Fruit fly (Drosophila melanogaster) whole organism, prepupa: ENCODE results near the gene Kdm5.

Experiments
- CG10631 ChIP-seq: fragments of 200-800 bp; sonication (Bioruptor generic); optimal IDR thresholded peaks from 2 replicates; lab custom pipeline; 2016; ENCODE audit warnings: missing biosample characterization, missing genetic modification characterization
- CG10669 ChIP-seq: fragments of 200-800 bp; sonication (Bioruptor generic); optimal IDR thresholded peaks from 3 replicates; lab custom pipeline; 2018; ENCODE audit warnings: missing biosample characterization, mild to moderate bottlenecking, missing genetic modification characterization, moderate library complexity
- CG11294 ChIP-seq: fragments of 200-800 bp; sonication (Bioruptor generic); IDR thresholded peaks from 2 replicates; pipeline ENCODE4 v1.3.6; 2022; ENCODE audit warnings: missing biosample characterization, missing genetic modification characterization
- CG11762 ChIP-seq: fragments of 200-800 bp; sonication (Bioruptor generic); optimal IDR thresholded peaks from 3 replicates; lab custom pipeline; 2016; ENCODE audit warnings: missing biosample characterization, missing genetic modification characterization; ENCODE audit not compliant: insufficient read depth
- CG11902 ChIP-seq: fragments of 200-800 bp; sonication (Bioruptor generic); optimal IDR thresholded peaks from 3 replicates; lab custom pipeline; 2016; ENCODE audit warnings: missing biosample characterization, missing genetic modification characterization
- CG15336 ChIP-seq: fragments of 200-800 bp; sonication (Bioruptor generic); IDR thresholded peaks from 2 replicates; pipeline ENCODE4 v1.3.6; 2022; ENCODE audit warnings: missing biosample characterization, missing genetic modification characterization
- CG1621 ChIP-seq: fragments of 200-800 bp; sonication (Bioruptor generic); optimal IDR thresholded peaks from 3 replicates; lab custom pipeline; 2018; ENCODE audit warnings: missing biosample characterization, mild to moderate bottlenecking, missing genetic modification characterization
- CG16779 ChIP-seq: fragments of 200-800 bp; sonication (Bioruptor generic); optimal IDR thresholded peaks from 3 replicates; lab custom pipeline; 2017; ENCODE audit warnings: missing biosample characterization, mild to moderate bottlenecking, missing genetic modification characterization
- CG31627 ChIP-seq: fragments of 200-800 bp; sonication (Bioruptor generic); optimal IDR thresholded peaks from 3 replicates; lab custom pipeline; 2016; ENCODE audit warnings: missing biosample characterization, missing genetic modification characterization
- CG32006 ChIP-seq: fragments of 200-800 bp; sonication (Bioruptor generic); optimal IDR thresholded peaks from 3 replicates; lab custom pipeline; 2017; ENCODE audit warnings: missing biosample characterization, mild to moderate bottlenecking, missing genetic modification characterization
- CG34406 ChIP-seq: fragments of 200-800 bp; sonication (Bioruptor generic); optimal IDR thresholded peaks from 3 replicates; lab custom pipeline; 2016; ENCODE audit warnings: missing biosample characterization, missing genetic modification characterization
- CG3919 ChIP-seq: fragments of 200-800 bp; sonication (Bioruptor generic); optimal IDR thresholded peaks from 3 replicates; lab custom pipeline; 2016; ENCODE audit warnings: missing biosample characterization, missing genetic modification characterization
- CG4318 ChIP-seq: fragments of 200-800 bp; sonication (Bioruptor generic); optimal IDR thresholded peaks from 3 replicates; lab custom pipeline; 2017; ENCODE audit warnings: missing biosample characterization, mild to moderate bottlenecking, missing genetic modification characterization
- CG6276 ChIP-seq: fragments of 200-800 bp; sonication (Bioruptor generic); optimal IDR thresholded peaks from 2 replicates; lab custom pipeline; 2017; ENCODE audit warnings: missing biosample characterization, mild to moderate bottlenecking, missing genetic modification characterization
- CG6792 ChIP-seq: fragments of 200-800 bp; sonication (Bioruptor generic); optimal IDR thresholded peaks from 3 replicates; lab custom pipeline; 2016; ENCODE audit warnings: missing biosample characterization, missing genetic modification characterization
- CG6808 ChIP-seq: fragments of 200-800 bp; sonication (Bioruptor generic); optimal IDR thresholded peaks from 3 replicates; lab custom pipeline; 2017; ENCODE audit warnings: missing biosample characterization, missing genetic modification characterization, mild to moderate bottlenecking, moderate library complexity, missing genetic modification reagents
- CG6854 ChIP-seq: fragments of 200-800 bp; sonication (Bioruptor generic); optimal IDR thresholded peaks from 2 replicates; lab custom pipeline; 2017; ENCODE audit warnings: missing biosample characterization, mild to moderate bottlenecking, missing genetic modification characterization
- CG7368 ChIP-seq: fragments of 200-800 bp; sonication (Bioruptor generic); optimal IDR thresholded peaks from 3 replicates; lab custom pipeline; 2016; ENCODE audit warnings: missing biosample characterization, missing genetic modification characterization
- Eip75B ChIP-seq: fragments of 200-800 bp; sonication (Bioruptor generic); optimal IDR thresholded peaks from 3 replicates; lab custom pipeline; 2016; ENCODE audit warnings: missing biosample characterization, missing genetic modification characterization
- Eip78C ChIP-seq: fragments of 200-800 bp; sonication (Bioruptor generic); peaks from one replicate; lab custom pipeline; 2016; ENCODE audit warnings: missing biosample characterization, missing genetic modification characterization
- Ets21C ChIP-seq: fragments of 200-800 bp; sonication (Bioruptor generic); optimal IDR thresholded peaks from 3 replicates; lab custom pipeline; 2016; ENCODE audit warnings: missing biosample characterization, missing genetic modification characterization
- Ets96B ChIP-seq: fragments of 200-800 bp; optimal IDR thresholded peaks from 2 replicates; lab custom pipeline; 2019; ENCODE audit warnings: missing biosample characterization, mild to moderate bottlenecking, missing genetic modification characterization, moderate library complexity
- Hr38 ChIP-seq: sonication (Bioruptor generic); optimal IDR thresholded peaks from 2 replicates; lab custom pipeline; 2016; ENCODE audit warnings: missing biosample characterization, missing genetic modification characterization
- Hr39 ChIP-seq: fragments of 200-800 bp; sonication (Bioruptor generic); optimal IDR thresholded peaks from 2 replicates; lab custom pipeline; 2016; ENCODE audit warnings: missing biosample characterization, missing genetic modification characterization
- Hr4 ChIP-seq: fragments of 200-800 bp; sonication (Bioruptor generic); optimal IDR thresholded peaks from 3 replicates; lab custom pipeline; 2016; ENCODE audit warnings: missing biosample characterization, missing genetic modification characterization
- Lpt ChIP-seq: fragments of 200-800 bp; sonication (Bioruptor generic); optimal IDR thresholded peaks from 3 replicates; lab custom pipeline; 2016; ENCODE audit warnings: missing biosample characterization, missing genetic modification characterization
- Met ChIP-seq: fragments of 200-800 bp; sonication (Bioruptor generic); optimal IDR thresholded peaks from 3 replicates; lab custom pipeline; 2016; ENCODE audit warnings: missing biosample characterization, missing genetic modification characterization
- OdsH ChIP-seq: fragments of 200-800 bp; sonication (Bioruptor generic); optimal IDR thresholded peaks from 3 replicates; lab custom pipeline; 2016; ENCODE audit warnings: missing biosample characterization, missing genetic modification characterization
- Smox ChIP-seq: fragments of 200-800 bp; sonication (Bioruptor generic); optimal IDR thresholded peaks from 3 replicates; lab custom pipeline; 2016; ENCODE audit warnings: missing biosample characterization, missing genetic modification characterization
- Sox102F ChIP-seq: fragments of 200-800 bp; sonication (Bioruptor generic); optimal IDR thresholded peaks from 2 replicates; lab custom pipeline; 2016; ENCODE audit warnings: missing biosample characterization, mild to moderate bottlenecking, missing genetic modification characterization
- Sox14 ChIP-seq: fragments of 200-800 bp; sonication (Bioruptor generic); optimal IDR thresholded peaks from 3 replicates; lab custom pipeline; 2016; ENCODE audit warnings: missing biosample characterization, missing genetic modification characterization
- achi ChIP-seq: fragments of 200-800 bp; sonication (Bioruptor generic); optimal IDR thresholded peaks from 3 replicates; lab custom pipeline; 2016; ENCODE audit warnings: missing biosample characterization, missing genetic modification characterization
- acj6 ChIP-seq: fragments of 200-800 bp; sonication (Bioruptor generic); optimal IDR thresholded peaks from 3 replicates; lab custom pipeline; 2016; ENCODE audit warnings: missing biosample characterization, missing genetic modification characterization
- dac ChIP-seq: fragments of 200-800 bp; sonication (Bioruptor generic); optimal IDR thresholded peaks from 2 replicates; lab custom pipeline; 2017; ENCODE audit warnings: missing biosample characterization, mild to moderate bottlenecking, missing genetic modification characterization
- dsx ChIP-seq: fragments of 200-800 bp; optimal IDR thresholded peaks from 3 replicates; lab custom pipeline; 2019; ENCODE audit warnings: missing biosample characterization, mild to moderate bottlenecking, missing genetic modification characterization, moderate library complexity; ENCODE audit not compliant: poor library complexity, severe bottlenecking
- eg ChIP-seq: fragments of 200-800 bp; sonication (Bioruptor generic); IDR thresholded peaks from 3 replicates; pipeline ENCODE4 v1.3.6; 2022; ENCODE audit warnings: missing biosample characterization, missing genetic modification characterization
- fd59A ChIP-seq: fragments of 200-800 bp; sonication (Bioruptor generic); optimal IDR thresholded peaks from 2 replicates; lab custom pipeline; 2017; ENCODE audit warnings: missing biosample characterization, mild to moderate bottlenecking, missing genetic modification characterization, missing genetic modification reagents
- fd85E ChIP-seq: fragments of 200-800 bp; sonication (Bioruptor generic); optimal IDR thresholded peaks from 3 replicates; lab custom pipeline; 2016; ENCODE audit warnings: missing biosample characterization, missing genetic modification characterization
- fkh ChIP-seq: fragments of 200-800 bp; sonication (Bioruptor generic); optimal IDR thresholded peaks from 3 replicates; lab custom pipeline; 2017; ENCODE audit warnings: missing biosample characterization, mild to moderate bottlenecking, missing genetic modification characterization, moderate library complexity
- lz ChIP-seq: fragments of 200-800 bp; sonication (Bioruptor generic); optimal IDR thresholded peaks from 3 replicates; lab custom pipeline; 2016; ENCODE audit warnings: missing biosample characterization, missing genetic modification characterization
- pdm3 ChIP-seq: fragments of 200-800 bp; sonication (Bioruptor generic); optimal IDR thresholded peaks from 3 replicates; lab custom pipeline; 2016; ENCODE audit warnings: missing biosample characterization, missing genetic modification characterization
- salr ChIP-seq, 2 experiments: fragments of 200-800 bp; sonication (Bioruptor generic); optimal IDR thresholded peaks; 3 replicates each; lab custom pipeline; 2016 to 2018; ENCODE audit warnings: missing biosample characterization in 2 of 2, missing genetic modification characterization in 2 of 2, mild to moderate bottlenecking in 1 of 2
- svp ChIP-seq: fragments of 200-800 bp; sonication (Bioruptor generic); peaks from one replicate; lab custom pipeline; 2016; ENCODE audit warnings: missing biosample characterization, missing genetic modification characterization
- topi ChIP-seq: fragments of 200-800 bp; sonication (Bioruptor generic); optimal IDR thresholded peaks from 3 replicates; lab custom pipeline; 2016; ENCODE audit warnings: missing biosample characterization, missing genetic modification characterization

Kdm5 gene

DNA sequence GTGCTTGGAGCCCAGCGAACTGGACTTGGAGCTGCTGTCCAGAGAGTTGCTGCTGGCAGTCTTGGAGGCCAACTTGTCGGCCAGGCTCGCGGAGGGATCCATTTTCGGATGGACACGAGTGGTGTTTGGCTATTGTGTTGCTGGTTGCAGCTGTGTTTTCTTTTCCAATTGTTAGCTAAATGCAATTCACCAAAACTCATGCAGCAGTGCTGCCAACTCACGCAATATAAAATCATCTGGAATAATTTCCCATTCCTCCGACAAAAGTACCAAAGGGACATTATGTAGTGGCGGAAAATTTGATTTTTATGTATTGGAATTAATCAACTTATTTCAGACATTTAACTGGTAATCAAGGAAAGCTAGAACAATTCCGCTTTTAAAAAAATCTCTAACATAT lies 37.4 kb upstream of the Kdm5 start, which contains the start of gene mtm:
Gene mtm, minus strand, starts transcription at position 306 of the 400 bp plus-strand sequence.
- TF ChIP-seq Eip78C (GFP tag; lab: Kevin White, UChicago) (peak; percentile 69), CG10631 (GFP tag; lab: Kevin White, UChicago) (no peak), CG3919 (GFP tag; lab: Kevin White, UChicago) (no peak), acj6 (GFP tag; lab: Kevin White, UChicago) (no peak), OdsH (no peak), dac (GFP tag; lab: Kevin White, UChicago) (no peak), CG10669 (no peak), CG11762 (GFP tag; lab: Kevin White, UChicago) (no peak), Met (no peak), lz (GFP tag; lab: Kevin White, UChicago) (no peak), CG6276 (no peak), CG7368 (GFP tag; lab: Kevin White, UChicago) (no peak), CG6808 (GFP tag; lab: Kevin White, UChicago) (peak; percentile 66), Hr4 (GFP tag; lab: Kevin White, UChicago) (no peak)

DNA sequence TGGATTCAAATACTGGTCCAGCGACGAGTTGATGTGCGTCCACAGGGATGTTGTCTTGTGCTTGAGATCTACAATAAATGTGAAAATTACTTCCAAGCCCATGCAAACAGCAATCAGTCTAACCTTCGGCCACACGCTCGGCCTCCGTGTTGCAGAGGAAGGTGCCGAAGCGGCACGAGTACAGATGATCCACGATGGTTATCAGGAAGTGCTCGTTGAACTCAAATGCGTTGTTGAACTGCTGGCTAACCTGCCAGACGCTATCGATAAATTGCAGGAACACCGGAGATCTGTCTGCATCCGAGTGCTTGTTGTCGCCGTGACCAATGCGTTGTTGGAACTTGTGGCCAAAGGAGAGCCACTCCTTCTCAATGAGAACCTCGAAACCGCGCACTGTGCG lies 35.9 kb upstream of the Kdm5 start:
- TF ChIP-seq CG31627 (GFP tag; lab: Kevin White, UChicago) (no peak), Eip75B (no peak), CG11762 (GFP tag; lab: Kevin White, UChicago) (no peak), svp (GFP tag; lab: Kevin White, UChicago) (peak; percentile 91), CG32006 (GFP tag; lab: Kevin White, UChicago) (no peak), CG6808 (GFP tag; lab: Kevin White, UChicago) (no peak)

DNA sequence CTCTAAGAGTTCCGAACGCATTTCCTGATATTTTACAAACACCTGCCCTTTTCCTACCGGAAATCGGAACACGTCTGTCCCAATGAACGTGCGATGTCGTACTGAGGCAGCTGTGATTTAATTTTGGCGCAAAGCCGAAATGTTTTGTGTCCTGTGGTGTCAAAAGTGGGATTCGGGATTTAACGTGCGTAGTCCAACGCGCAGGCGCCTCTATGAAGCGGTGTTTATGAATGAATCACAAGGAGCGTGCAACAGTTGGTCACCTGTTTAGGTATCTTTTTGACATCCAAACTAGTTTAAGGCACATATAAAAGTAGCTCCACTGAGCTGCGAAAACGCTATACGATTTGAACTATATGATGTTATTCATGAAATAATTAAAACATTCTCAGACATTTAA lies 35.0 kb upstream of the Kdm5 start, which contains the start of gene CG9109:
Gene CG9109, minus strand, starts transcription at position 80 of the 400 bp plus-strand sequence.
- TF ChIP-seq CG16779 (tag; lab: Kevin White, UChicago) (no peak), Smox (GFP tag; lab: Kevin White, UChicago) (no peak)

DNA sequence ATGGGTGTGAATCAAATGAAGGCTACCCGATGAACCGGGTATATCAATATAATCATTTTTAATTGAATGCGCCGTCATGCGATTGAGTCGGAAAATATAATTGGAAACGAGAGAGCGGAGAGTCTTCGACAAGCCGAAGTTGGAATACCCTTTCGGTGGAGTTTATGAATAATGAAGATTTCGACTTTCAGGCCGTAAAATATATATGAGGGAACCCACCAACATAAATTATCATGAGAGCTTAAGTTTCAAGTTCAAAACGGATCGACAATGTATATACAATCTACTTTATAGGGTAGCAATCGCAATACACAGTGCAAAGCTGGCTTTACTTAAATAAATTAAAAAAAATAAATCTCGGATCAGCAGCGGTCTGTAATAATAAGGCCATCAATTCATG lies 32.5 kb upstream of the Kdm5 start:
- TF ChIP-seq acj6 (GFP tag; lab: Kevin White, UChicago) (peak; percentile 12), CG6792 (GFP tag; lab: Kevin White, UChicago) (peak; percentile 23), Met (no peak), pdm3 (peak; percentile 36), CG7368 (GFP tag; lab: Kevin White, UChicago) (no peak), Sox102F (GFP tag; lab: Kevin White, UChicago) (no peak), svp (GFP tag; lab: Kevin White, UChicago) (peak; percentile 91), salr (GFP tag; optimal IDR thresholded peaks at IDR 0.05; lab: Kevin White, UChicago) (no peak), CG3919 (GFP tag; lab: Kevin White, UChicago) (no peak), CG34406 (GFP tag; lab: Kevin White, UChicago) (peak; percentile 19), achi (peak; percentile 27), CG16779 (tag; lab: Kevin White, UChicago) (no peak), CG6808 (GFP tag; lab: Kevin White, UChicago) (peak; percentile 50), CG6854 (GFP tag; lab: Kevin White, UChicago) (no peak), CG11902 (peak; percentile 8), Smox (GFP tag; lab: Kevin White, UChicago) (no peak), eg (GFP tag; lab: Robert Waterston, UW) (peak; percentile 59; the same call in 2 of the 3 replicates), CG1621 (peak; percentile 20), Sox14 (GFP tag; lab: Kevin White, UChicago) (peak; percentile 36), Hr38 (GFP tag; lab: Kevin White, UChicago) (no peak), Hr4 (GFP tag; lab: Kevin White, UChicago) (no peak), Hr39 (GFP tag; lab: Kevin White, UChicago) (peak; percentile 45), CG4318 (GFP tag; lab: Kevin White, UChicago) (no peak), CG15336 (GFP tag; lab: Robert Waterston, UW) (peak; percentile 49), Eip75B (peak; percentile 48), CG31627 (GFP tag; lab: Kevin White, UChicago) (peak; percentile 44), OdsH (no peak), Eip78C (GFP tag; lab: Kevin White, UChicago) (peak; percentile 86), topi (GFP tag; lab: Kevin White, UChicago) (peak; percentile 35), fkh (GFP tag; lab: Kevin White, UChicago) (no peak), Ets96B (peak; percentile 59), fd85E (no peak), CG11294 (GFP tag; lab: Robert Waterston, UW) (0 out of 2 replicates have a peak, but pooled peaks have one; percentile 7), fd59A (GFP tag; lab: Kevin White, UChicago) (peak; percentile 10), CG6276 (no peak), Lpt (GFP tag; lab: Kevin White, UChicago) (no peak), dsx (GFP tag; lab: Kevin White, UChicago) (no peak), Ets21C (GFP tag; lab: Kevin White, UChicago) (no peak)
